Worm (Caenorhabditis elegans) whole organism, young adult: Measurements from ENCODE around the gene B0252.5.
A peak's percentile ranks its signal among the peaks of the same experiment; 100 is the strongest.

Experiments used
- B0336.3 ChIP-seq: fragments of 200-800 bp; sonication (Bioruptor generic); IDR thresholded peaks from 2 replicates; pipeline ENCODE4 v1.3.6; 2022; ENCODE audit warnings: missing genetic modification characterization, missing compliant biosample characterization
- C06A6.2 ChIP-seq: fragments of 200-800 bp; sonication (Bioruptor generic); conservative IDR thresholded peaks from 2 replicates; pipeline ENCODE4 v1.3.6; 2022; ENCODE audit warnings: missing genetic modification characterization, missing compliant biosample characterization
- F39B2.1 ChIP-seq: fragments of 200-800 bp; sonication (Bioruptor generic); IDR thresholded peaks from 2 replicates; pipeline ENCODE4 v1.3.6; 2022; ENCODE audit warnings: missing genetic modification reagents, missing genetic modification characterization, missing compliant biosample characterization
- F55B11.4 ChIP-seq: sonication (generic microtip); optimal IDR thresholded peaks from 2 replicates; lab custom pipeline; 2016; ENCODE audit warnings: missing compliant biosample characterization, missing genetic modification characterization, borderline replicate concordance; ENCODE audit not compliant: insufficient read depth
- F57A8.1 ChIP-seq: fragments of 200-800 bp; sonication (Bioruptor generic); optimal IDR thresholded peaks from 2 replicates; lab custom pipeline; 2018; ENCODE audit warnings: mild to moderate bottlenecking, missing genetic modification characterization, moderate library complexity, missing compliant biosample characterization
- F57C9.4 ChIP-seq: sonication (generic microtip); optimal IDR thresholded peaks from 2 replicates; lab custom pipeline; 2017; ENCODE audit warnings: mild to moderate bottlenecking, missing genetic modification characterization, missing compliant biosample characterization
- K12H6.12 ChIP-seq: fragments of 200-800 bp; sonication (Bioruptor generic); optimal IDR thresholded peaks from 2 replicates; lab custom pipeline; 2018; ENCODE audit warnings: mild to moderate bottlenecking, missing genetic modification characterization, missing compliant biosample characterization
- T26A5.8 ChIP-seq: sonication (generic microtip); optimal IDR thresholded peaks from 2 replicates; lab custom pipeline; 2016; ENCODE audit warnings: missing genetic modification characterization, missing compliant biosample characterization
- Y56A3A.18 ChIP-seq: fragments of 200-800 bp; sonication (Bioruptor generic); IDR thresholded peaks from 2 replicates; pipeline ENCODE4 v1.3.6; 2022; ENCODE audit warnings: missing genetic modification reagents, missing genetic modification characterization, missing compliant biosample characterization
- ZK185.1 ChIP-seq: sonication (generic microtip); optimal IDR thresholded peaks from 2 replicates; lab custom pipeline; 2016; ENCODE audit warnings: mild to moderate bottlenecking, missing genetic modification characterization, missing compliant biosample characterization; ENCODE audit not compliant: poor library complexity, severe bottlenecking
- aptf-3 ChIP-seq: fragments of 200-800 bp; sonication (Bioruptor generic); IDR thresholded peaks from 2 replicates; pipeline ENCODE4 v1.3.6; 2022; ENCODE audit warnings: missing genetic modification characterization, missing compliant biosample characterization
- attf-3 ChIP-seq: fragments of 200-800 bp; sonication (Bioruptor generic); conservative IDR thresholded peaks from 2 replicates; pipeline ENCODE4 v1.3.6; 2022; ENCODE audit warnings: missing genetic modification reagents, missing genetic modification characterization, missing compliant biosample characterization
- bed-1 ChIP-seq: fragments of 200-800 bp; sonication (Bioruptor generic); IDR thresholded peaks from 2 replicates; pipeline ENCODE4 v1.3.6; 2022; ENCODE audit warnings: missing genetic modification reagents, missing genetic modification characterization, missing compliant biosample characterization
- chd-7 ChIP-seq: sonication (generic microtip); optimal IDR thresholded peaks from 2 replicates; lab custom pipeline; 2016; ENCODE audit warnings: mild to moderate bottlenecking, missing genetic modification characterization, moderate library complexity, missing compliant biosample characterization
- ets-4 ChIP-seq: fragments of 200-800 bp; sonication (Bioruptor generic); optimal IDR thresholded peaks from 2 replicates; lab custom pipeline; 2018; ENCODE audit warnings: mild to moderate bottlenecking, missing genetic modification characterization, missing compliant biosample characterization
- hmg-1.2 ChIP-seq: fragments of 200-800 bp; sonication (Bioruptor generic); IDR thresholded peaks from 2 replicates; pipeline ENCODE4 v1.3.6; 2022; ENCODE audit warnings: missing genetic modification reagents, missing genetic modification characterization, missing compliant biosample characterization
- lag-1 ChIP-seq: fragments of 200-800 bp; sonication (Bioruptor generic); IDR thresholded peaks from 2 replicates; pipeline ENCODE4 v1.3.6; 2022; ENCODE audit warnings: missing genetic modification reagents, missing genetic modification characterization, missing compliant biosample characterization
- let-607 ChIP-seq, 2 experiments: fragments of 200-800 bp in 1 of 2; sonication (Bioruptor generic) in 1 of 2; sonication (generic microtip) in 1 of 2; optimal IDR thresholded peaks; 2 replicates each; lab custom pipeline; 2016 to 2018; ENCODE audit warnings: mild to moderate bottlenecking in 2 of 2, missing compliant biosample characterization in 2 of 2, missing genetic modification characterization in 2 of 2, moderate library complexity in 2 of 2, missing genotype in 1 of 2
- lin-40 ChIP-seq: sonication (generic microtip); optimal IDR thresholded peaks from 2 replicates; lab custom pipeline; 2016; ENCODE audit warnings: missing genetic modification characterization, mild to moderate bottlenecking, missing compliant biosample characterization, missing genotype, missing genetic modification reagents
- madf-10 ChIP-seq: sonication (generic microtip); optimal IDR thresholded peaks from 2 replicates; lab custom pipeline; 2016; ENCODE audit warnings: mild to moderate bottlenecking, missing genetic modification characterization, missing compliant biosample characterization
- nfyb-1 ChIP-seq: fragments of 200-800 bp; sonication (Bioruptor generic); IDR thresholded peaks from 2 replicates; pipeline ENCODE4 v1.3.6; 2022; ENCODE audit warnings: missing genetic modification reagents, missing genetic modification characterization, missing compliant biosample characterization
- nhr-120 ChIP-seq: fragments of 200-800 bp; sonication (Bioruptor generic); IDR thresholded peaks from 2 replicates; pipeline ENCODE4 v1.3.6; 2022; ENCODE audit warnings: missing genetic modification characterization, missing compliant biosample characterization
- nhr-80 ChIP-seq: sonication (generic microtip); optimal IDR thresholded peaks from 2 replicates; lab custom pipeline; 2016; ENCODE audit warnings: missing genetic modification characterization, missing compliant biosample characterization
- pbrm-1 ChIP-seq: fragments of 200-800 bp; sonication (Bioruptor generic); IDR thresholded peaks from 2 replicates; pipeline ENCODE4 v1.3.6; 2022; ENCODE audit warnings: missing genetic modification reagents, missing genetic modification characterization, missing compliant biosample characterization
- rcor-1 ChIP-seq: fragments of 200-800 bp; sonication (Bioruptor generic); IDR thresholded peaks from 2 replicates; pipeline ENCODE4 v1.3.6; 2022; ENCODE audit warnings: missing genetic modification reagents, missing genetic modification characterization, missing compliant biosample characterization
- rec-8 ChIP-seq, 2 experiments: sonication (generic microtip); optimal IDR thresholded peaks; 2 replicates each; lab custom pipeline; 2016; ENCODE audit warnings: mild to moderate bottlenecking in 2 of 2, missing genetic modification characterization in 2 of 2, missing genetic modification reagents in 2 of 2, missing genotype in 2 of 2, missing biosample characterization in 1 of 2, missing compliant biosample characterization in 1 of 2, moderate library complexity in 1 of 2
- repo-1 ChIP-seq: sonication (generic microtip); optimal IDR thresholded peaks from 2 replicates; lab custom pipeline; 2017; ENCODE audit warnings: mild to moderate bottlenecking, missing genetic modification characterization, missing compliant biosample characterization
- tlf-1 ChIP-seq: fragments of 200-800 bp; sonication (Bioruptor generic); optimal IDR thresholded peaks from 2 replicates; lab custom pipeline; 2018; ENCODE audit warnings: mild to moderate bottlenecking, missing genetic modification characterization, missing compliant biosample characterization
- zfh-2 ChIP-seq: fragments of 200-800 bp; sonication (Bioruptor generic); conservative IDR thresholded peaks from 2 replicates; pipeline ENCODE4 v1.3.6; 2022; ENCODE audit warnings: missing genetic modification reagents, missing genetic modification characterization, missing compliant biosample characterization
- ztf-18 ChIP-seq: sonication (generic microtip); optimal IDR thresholded peaks from 2 replicates; lab custom pipeline; 2016; ENCODE audit warnings: missing genotype, mild to moderate bottlenecking, missing genetic modification characterization, missing compliant biosample characterization

Gene B0252.5

ce11 chrII:6888211-6888610 lies 30.5 kb downstream of the B0252.5 start (continued):
- TF ChIP-seq lin-40 (tag; lab: Kevin White, UChicago): peak; percentile 54
- peak; percentile 61 for TF ChIP-seq madf-10 (tag; lab: Kevin White, UChicago)
- no peak for TF ChIP-seq F55B11.4 (tag; lab: Kevin White, UChicago)
- TF ChIP-seq bed-1 (GFP tag; lab: Robert Waterston, UW): no peak
- no peak for TF ChIP-seq rcor-1 (GFP tag; lab: Robert Waterston, UW)
- no peak for TF ChIP-seq rec-8 (tag; optimal IDR thresholded peaks at IDR 0.05; lab: Kevin White, UChicago)
- TF ChIP-seq chd-7 (tag; lab: Kevin White, UChicago): peak; percentile 21
- TF ChIP-seq aptf-3 (GFP tag; lab: Robert Waterston, UW): no peak
- no peak for TF ChIP-seq ZK185.1 (tag; lab: Kevin White, UChicago)
- TF ChIP-seq C06A6.2: peak; percentile 65
- TF ChIP-seq F39B2.1 (GFP tag; lab: Robert Waterston, UW): no peak
- peak in 1 of 2 experiments; percentile 4 for TF ChIP-seq let-607 (tag; optimal IDR thresholded peaks at IDR 0.05; lab: Kevin White, UChicago)
- no peak for TF ChIP-seq F57A8.1 (GFP tag; lab: Kevin White, UChicago)
- no peak for TF ChIP-seq T26A5.8 (tag; lab: Kevin White, UChicago)
- TF ChIP-seq tlf-1 (GFP tag; lab: Kevin White, UChicago): peak; percentile 73

DNA sequence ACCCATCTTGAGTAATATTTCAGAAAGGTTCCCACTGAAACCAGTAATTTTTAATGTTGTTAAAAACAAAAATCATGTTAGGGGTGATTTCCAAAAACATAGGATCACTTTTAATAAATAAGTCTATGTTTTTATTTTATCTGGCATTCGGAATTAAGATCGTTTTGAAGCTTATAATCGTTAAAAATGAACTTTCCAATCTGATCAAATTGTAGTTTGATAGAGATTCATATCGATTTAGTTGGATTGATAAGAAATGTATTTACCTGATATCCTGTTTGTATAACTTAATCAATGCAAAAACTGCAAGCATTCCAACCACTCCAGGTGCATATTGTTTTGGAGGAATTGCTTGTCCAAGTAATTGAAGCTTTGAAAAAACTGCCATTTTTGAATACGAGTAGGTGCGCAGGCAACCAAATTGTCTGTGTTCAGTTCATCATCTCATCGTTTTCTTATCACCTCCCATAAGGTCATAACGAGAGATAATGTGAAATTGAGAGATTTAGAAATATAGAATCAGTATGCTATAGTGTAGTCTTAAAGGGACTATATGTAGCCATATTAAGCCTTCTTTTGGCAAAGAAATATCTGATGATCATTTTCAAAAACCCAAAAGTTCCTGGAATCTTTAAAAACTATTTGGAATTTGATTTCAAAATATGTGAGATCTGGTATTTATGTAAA lies 31.2 kb downstream of the B0252.5 start, which contains the start of gene pmp-2:
Gene pmp-2, minus strand, starts transcription at position 487 of the 687 bp plus-strand sequence.
- TF ChIP-seq repo-1 (tag; lab: Kevin White, UChicago): no peak
- no peak for TF ChIP-seq nfyb-1 (GFP tag; lab: Robert Waterston, UW)
- no peak for TF ChIP-seq ztf-18 (tag; lab: Kevin White, UChicago)
- TF ChIP-seq pbrm-1 (GFP tag; lab: Robert Waterston, UW): no peak
- TF ChIP-seq lag-1 (GFP tag; lab: Robert Waterston, UW): no peak
- TF ChIP-seq F57C9.4 (tag; lab: Kevin White, UChicago): no peak
- TF ChIP-seq hmg-1.2 (GFP tag; lab: Robert Waterston, UW): peak; percentile 27; the same call in 1 of the 2 replicates
- TF ChIP-seq rcor-1 (GFP tag; lab: Robert Waterston, UW): no peak

ce11 chrII:6884568-6884967 lies 34.1 kb downstream of the B0252.5 start:
- TF ChIP-seq zfh-2 (GFP tag; lab: Robert Waterston, UW) (no peak), nhr-80 (tag; lab: Kevin White, UChicago) (peak; percentile 18), nhr-120 (no peak)

ce11 chrII:6883716-6884115 lies 35.0 kb downstream of the B0252.5 start, which contains the start of gene pmp-1:
pmp-1 (minus strand) TSS chrII:6883754.
- TF ChIP-seq B0336.3 (GFP tag; lab: Robert Waterston, UW) (no peak), ets-4 (GFP tag; lab: Kevin White, UChicago) (peak; percentile 51), nhr-80 (tag; lab: Kevin White, UChicago) (peak; percentile 78), K12H6.12 (no peak)

DNA sequence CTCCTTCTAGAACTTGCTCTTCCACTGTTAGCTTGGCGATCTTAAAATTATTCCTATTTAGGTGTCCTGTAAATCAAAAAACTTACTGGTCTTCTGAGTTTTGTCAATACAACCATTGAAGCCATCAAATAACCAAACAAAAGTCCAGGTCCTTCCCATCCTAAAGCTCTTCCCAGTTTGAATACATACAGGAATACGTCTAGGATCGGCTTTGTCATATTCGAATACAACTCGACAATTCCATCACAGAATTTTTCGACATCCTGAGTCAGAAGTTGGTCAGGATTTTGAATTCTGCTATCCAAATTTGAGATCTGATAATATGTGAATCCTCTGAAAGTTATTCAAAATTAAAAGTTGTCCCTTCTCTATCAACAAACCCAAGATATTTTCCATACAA lies 36.3 kb downstream of the B0252.5 start:
- no peak for TF ChIP-seq Y56A3A.18 (GFP tag; lab: Robert Waterston, UW)
- no peak for TF ChIP-seq attf-3 (GFP tag; lab: Robert Waterston, UW)
- TF ChIP-seq, all 124 proteins: peak for 0
